Worm (Caenorhabditis elegans): ENCODE data around the gene smg-4.

- TF ChIP-seq pha-4 (tag; optimal IDR thresholded peaks at IDR 0.05) (no peak), elt-1 (tag; optimal IDR thresholded peaks at IDR 0.05; ENCODE audit: borderline replicate concordance, insufficient read depth) (no peak), ztf-11 (tag; optimal IDR thresholded peaks at IDR 0.05) (no peak), nhr-12 (tag; optimal IDR thresholded peaks at IDR 0.05) (no peak), snpc-4 (tag; optimal IDR thresholded peaks at IDR 0.05) (no peak), flh-1 (GFP tag; optimal IDR thresholded peaks at IDR 0.05) (no peak), blmp-1 (tag; optimal IDR thresholded peaks at IDR 0.05) (no peak), unc-62 (GFP tag; optimal IDR thresholded peaks at IDR 0.05) (no peak), lin-13 (tag; optimal IDR thresholded peaks at IDR 0.05) (no peak), mls-2 (tag; optimal IDR thresholded peaks at IDR 0.05) (no peak), nhr-237 (tag; optimal IDR thresholded peaks at IDR 0.05) (no peak)
Measured at ce11 chrV:9756242-9756641, 21.3 kb downstream of the smg-4 start, which contains the start of gene hrg-3.
